Fruit fly (Drosophila melanogaster): ENCODE data around the gene snk.

snk gene

DNA sequence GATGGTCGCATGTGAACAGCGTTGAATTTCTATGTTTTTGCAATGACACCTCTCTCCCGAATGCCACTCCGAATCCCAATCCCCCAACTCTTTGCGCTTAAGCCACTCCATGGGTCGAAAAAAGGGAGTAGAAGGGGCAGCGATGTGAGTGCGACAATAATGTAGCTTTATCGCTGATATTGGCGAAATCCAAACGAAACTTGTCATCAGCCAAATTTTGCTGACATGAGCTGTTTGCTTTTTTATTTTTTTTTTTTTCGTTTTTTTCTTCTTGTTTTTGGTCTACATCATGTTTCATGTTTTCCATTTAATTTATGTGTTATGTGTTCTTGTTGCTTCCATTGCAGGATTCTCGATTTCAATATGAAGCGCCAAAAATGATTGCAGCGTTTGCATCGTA, 23.6 kb downstream of the snk start:
- no peak for TF ChIP-seq fru (GFP tag; optimal IDR thresholded peaks at IDR 0.05)
- no peak for TF ChIP-seq Mio (GFP tag; optimal IDR thresholded peaks at IDR 0.05)
- no peak for TF ChIP-seq CG9705 (GFP tag; optimal IDR thresholded peaks at IDR 0.05)
- TF ChIP-seq psq (GFP tag; optimal IDR thresholded peaks at IDR 0.05) = no peak
- no peak for TF ChIP-seq Jra (GFP tag; optimal IDR thresholded peaks at IDR 0.05)
- no peak for TF ChIP-seq dsf (GFP tag; optimal IDR thresholded peaks at IDR 0.05; ENCODE audit: borderline replicate concordance)
- no peak for TF ChIP-seq Abd-B (GFP tag; optimal IDR thresholded peaks at IDR 0.05)

DNA sequence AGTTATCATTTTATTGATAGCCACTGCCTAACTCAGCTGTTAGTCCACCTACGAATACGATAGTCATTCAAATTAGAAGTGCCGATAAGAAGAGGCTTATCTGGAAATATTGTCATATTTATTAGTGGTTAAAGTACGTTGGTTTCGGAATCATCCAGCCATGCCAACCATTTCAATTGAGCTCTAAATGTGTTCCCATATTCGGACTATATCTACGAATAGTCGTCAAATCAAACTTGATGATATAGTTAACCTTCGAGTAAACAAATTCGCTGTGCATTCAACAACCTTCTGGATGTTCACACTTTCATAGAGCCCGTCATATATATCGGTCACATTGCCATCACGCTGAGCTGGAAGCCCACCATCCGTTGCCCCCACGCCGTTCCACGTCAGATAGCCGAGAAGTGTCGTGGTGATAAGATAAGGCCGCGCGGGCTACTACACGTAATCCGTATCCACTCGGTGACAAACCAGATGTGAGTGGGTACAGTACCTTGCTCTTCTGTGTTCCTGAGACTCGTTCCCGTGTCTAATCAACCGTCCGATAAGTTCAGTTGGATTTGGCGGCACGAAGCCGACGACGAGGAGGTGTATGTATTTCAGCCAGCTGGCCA, 24.2 kb downstream of the snk start:
- TF ChIP-seq lola (GFP tag; optimal IDR thresholded peaks at IDR 0.05) (no peak), Rel (GFP tag; optimal IDR thresholded peaks at IDR 0.05) (no peak), Rel (tag; optimal IDR thresholded peaks at IDR 0.05) (peak; percentile 73), h (GFP tag; optimal IDR thresholded peaks at IDR 0.05) (peak; percentile 73)

DNA sequence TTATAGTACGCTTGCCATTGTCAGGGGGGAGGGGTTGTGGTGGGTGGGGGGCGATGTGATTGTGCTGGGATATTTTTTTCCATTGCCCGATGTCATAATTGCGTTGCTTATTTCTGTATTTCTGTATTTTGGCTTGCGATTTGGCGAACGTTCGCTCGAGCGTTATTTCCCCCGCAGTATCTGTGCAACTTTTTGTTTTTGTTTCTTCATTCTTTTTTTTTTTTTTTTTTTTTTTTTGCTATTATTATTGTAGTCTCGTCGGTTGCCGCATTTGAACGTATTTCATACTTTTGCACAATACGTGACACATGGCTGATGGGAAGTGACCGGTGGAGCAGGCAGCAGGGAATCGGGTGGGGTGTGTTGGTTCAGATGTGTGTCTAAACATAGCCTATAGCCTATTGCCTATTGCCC, 24.9 kb downstream of the snk start:
- peak; percentile 50 for TF ChIP-seq h (GFP tag; optimal IDR thresholded peaks at IDR 0.05)
- TF ChIP-seq rgr (GFP tag; optimal IDR thresholded peaks at IDR 0.05) = peak; percentile 59
- no peak for TF ChIP-seq Rel (GFP tag; optimal IDR thresholded peaks at IDR 0.05)
- TF ChIP-seq Rel (tag; optimal IDR thresholded peaks at IDR 0.05) = peak; percentile 93
- no peak for TF ChIP-seq OdsH (GFP tag; optimal IDR thresholded peaks at IDR 0.05)

DNA sequence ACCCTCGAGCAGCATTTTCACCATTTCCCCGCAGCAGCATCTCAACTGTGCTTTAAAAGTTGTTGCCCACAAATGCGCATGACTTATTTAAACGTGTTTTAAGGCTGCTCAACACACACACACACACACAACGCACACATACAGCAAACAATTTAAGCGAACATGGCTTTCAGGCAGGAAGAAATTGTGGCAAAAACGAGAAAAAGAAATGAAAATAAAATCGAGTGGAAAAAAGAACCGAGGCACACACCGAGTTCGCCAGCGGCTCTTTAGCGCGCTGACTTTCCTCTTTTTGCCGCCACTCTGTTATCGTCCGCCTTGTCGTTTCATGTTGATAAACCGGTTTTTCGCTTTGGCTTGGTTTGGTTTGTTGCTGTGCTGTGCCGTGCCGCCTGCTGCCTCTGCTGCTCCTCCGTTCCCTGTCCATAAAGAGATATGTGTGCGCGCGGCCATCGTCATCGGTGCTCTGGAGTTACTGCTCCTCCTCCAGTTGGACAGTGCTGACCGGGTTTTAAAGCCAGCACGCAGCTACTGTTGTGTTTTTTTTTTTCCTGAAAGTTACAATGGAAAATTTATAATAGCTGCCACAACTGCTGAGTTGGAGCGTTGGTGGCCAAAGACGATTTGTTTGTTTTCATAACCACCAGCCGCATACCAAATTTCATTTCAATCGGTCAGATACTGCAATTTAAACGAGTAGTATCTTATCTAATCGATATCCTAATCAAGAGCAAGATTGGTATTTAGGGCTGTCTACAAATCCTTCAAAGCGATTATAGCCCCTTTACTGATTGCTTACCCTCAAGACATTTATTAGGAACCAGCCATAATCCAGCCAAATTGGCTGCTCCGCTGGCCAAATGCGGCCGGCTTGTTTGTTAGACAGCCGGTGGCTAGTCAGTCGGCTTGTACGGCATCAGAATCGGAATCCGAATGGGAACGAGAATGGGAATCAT, 26.5 kb downstream of the snk start:
- TF ChIP-seq psq (GFP tag; optimal IDR thresholded peaks at IDR 0.05) (peak; percentile 69), brk (GFP tag; optimal IDR thresholded peaks at IDR 0.05) (peak; percentile 56), fru (GFP tag; optimal IDR thresholded peaks at IDR 0.05) (peak; percentile 62), CG32264 (GFP tag; optimal IDR thresholded peaks at IDR 0.05) (peak; percentile 9), sage (GFP tag; optimal IDR thresholded peaks at IDR 0.05) (peak; percentile 46), Abd-B (GFP tag; optimal IDR thresholded peaks at IDR 0.05) (no peak), sv (GFP tag; optimal IDR thresholded peaks at IDR 0.05) (no peak), pan (optimal IDR thresholded peaks at IDR 0.05) (no peak), br (GFP tag; optimal IDR thresholded peaks at IDR 0.05) (peak; percentile 36), Mio (GFP tag; optimal IDR thresholded peaks at IDR 0.05) (no peak), Sp1 (GFP tag; optimal IDR thresholded peaks at IDR 0.05) (no peak), ey (GFP tag; optimal IDR thresholded peaks at IDR 0.05) (peak; percentile 21), h (GFP tag; optimal IDR thresholded peaks at IDR 0.05) (peak; percentile 42), HLH106 (tag; optimal IDR thresholded peaks at IDR 0.05) (peak; percentile 4), CG9705 (GFP tag; optimal IDR thresholded peaks at IDR 0.05) (no peak), Hr83 (GFP tag; optimal IDR thresholded peaks at IDR 0.05; ENCODE audit: poor library complexity, severe bottlenecking) (peak; percentile 65), usp (GFP tag; optimal IDR thresholded peaks at IDR 0.05) (no peak), jim (GFP tag; optimal IDR thresholded peaks at IDR 0.05) (peak; percentile 21), Myc (optimal IDR thresholded peaks at IDR 0.05) (peak; percentile 96), tai (GFP tag; optimal IDR thresholded peaks at IDR 0.05) (peak; percentile 9), dl (GFP tag; optimal IDR thresholded peaks at IDR 0.05; ENCODE audit: insufficient read depth in 1 of 2, partially characterized antibody in 2 of 2) (peak; percentile 60 to 71), Hr78 (GFP tag; optimal IDR thresholded peaks at IDR 0.05) (no peak), CrebA (GFP tag; optimal IDR thresholded peaks at IDR 0.05; ENCODE audit: borderline replicate concordance) (no peak), rgr (GFP tag; optimal IDR thresholded peaks at IDR 0.05) (no peak), Hnf4 (GFP tag; optimal IDR thresholded peaks at IDR 0.05) (peak; percentile 16), foxo (GFP tag; optimal IDR thresholded peaks at IDR 0.05) (peak; percentile 22 to 72), Rel (GFP tag; optimal IDR thresholded peaks at IDR 0.05) (peak; percentile 87), Rel (tag; optimal IDR thresholded peaks at IDR 0.05) (peak; percentile 73), Jra (GFP tag; optimal IDR thresholded peaks at IDR 0.05) (peak; percentile 25), Dfd (GFP tag; optimal IDR thresholded peaks at IDR 0.05) (no peak), N (GFP tag; optimal IDR thresholded peaks at IDR 0.05) (no peak), Dif (GFP tag; optimal IDR thresholded peaks at IDR 0.05; ENCODE audit: partially characterized antibody) (peak; percentile 68), OdsH (GFP tag; optimal IDR thresholded peaks at IDR 0.05) (peak; percentile 11), Vsx2 (GFP tag; optimal IDR thresholded peaks at IDR 0.05; ENCODE audit: partially characterized antibody) (no peak), dmrt93B (GFP tag; optimal IDR thresholded peaks at IDR 0.05) (no peak), woc (GFP tag; optimal IDR thresholded peaks at IDR 0.05) (peak; percentile 87), GATAd (GFP tag; optimal IDR thresholded peaks at IDR 0.05) (no peak), dsf (GFP tag; optimal IDR thresholded peaks at IDR 0.05; ENCODE audit: borderline replicate concordance) (no peak), lola (GFP tag; optimal IDR thresholded peaks at IDR 0.05) (no peak)

Measured in whole organism, wandering third instar larva.